Worm (Caenorhabditis elegans) whole organism, young adult: Measurements from ENCODE around the gene F17E9.16.

Source experiments
- B0336.3 ChIP-seq: fragments of 200-800 bp; sonication (Bioruptor generic); IDR thresholded peaks from 2 replicates; pipeline ENCODE4 v1.3.6; 2022; ENCODE audit warnings: missing genetic modification characterization, missing compliant biosample characterization
- D2030.7 ChIP-seq: fragments of 200-800 bp; sonication (Bioruptor generic); IDR thresholded peaks from 2 replicates; pipeline ENCODE4 v1.3.6; 2022; ENCODE audit warnings: missing genetic modification reagents, missing genetic modification characterization, missing compliant biosample characterization
- F22D6.2 ChIP-seq: sonication (generic microtip); optimal IDR thresholded peaks from 2 replicates; lab custom pipeline; 2016; ENCODE audit warnings: mild to moderate bottlenecking, missing genetic modification characterization, missing compliant biosample characterization
- F23B12.7 ChIP-seq: sonication (generic microtip); optimal IDR thresholded peaks from 2 replicates; lab custom pipeline; 2017; ENCODE audit warnings: missing genetic modification characterization, mild to moderate bottlenecking, missing compliant biosample characterization, antibody characterized with exemption, moderate library complexity; ENCODE audit not compliant: insufficient read depth
- F37B4.10 ChIP-seq: fragments of 200-800 bp; sonication (Bioruptor generic); IDR thresholded peaks from 2 replicates; pipeline ENCODE4 v1.3.6; 2022; ENCODE audit warnings: missing genetic modification characterization, missing compliant biosample characterization
- F52B5.7 ChIP-seq: sonication (generic microtip); optimal IDR thresholded peaks from 2 replicates; lab custom pipeline; 2016; ENCODE audit warnings: mild to moderate bottlenecking, missing genetic modification characterization, missing compliant biosample characterization
- F55B11.4 ChIP-seq: sonication (generic microtip); optimal IDR thresholded peaks from 2 replicates; lab custom pipeline; 2016; ENCODE audit warnings: missing compliant biosample characterization, missing genetic modification characterization, borderline replicate concordance; ENCODE audit not compliant: insufficient read depth
- T07F8.4 ChIP-seq: sonication (generic microtip); optimal IDR thresholded peaks from 2 replicates; lab custom pipeline; 2016; ENCODE audit warnings: mild to moderate bottlenecking, missing genetic modification characterization, moderate library complexity, missing compliant biosample characterization
- Y53G8AR.9 ChIP-seq: fragments of 200-800 bp; sonication (Bioruptor generic); conservative IDR thresholded peaks from 2 replicates; pipeline ENCODE4 v1.3.6; 2022; ENCODE audit warnings: missing genetic modification reagents, missing genetic modification characterization, missing compliant biosample characterization
- Y56A3A.18 ChIP-seq: fragments of 200-800 bp; sonication (Bioruptor generic); IDR thresholded peaks from 2 replicates; pipeline ENCODE4 v1.3.6; 2022; ENCODE audit warnings: missing genetic modification reagents, missing genetic modification characterization, missing compliant biosample characterization
- aptf-2 ChIP-seq: fragments of 200-800 bp; sonication (Bioruptor generic); conservative IDR thresholded peaks from 2 replicates; pipeline ENCODE4 v1.3.6; 2022; ENCODE audit warnings: missing genetic modification reagents, missing genetic modification characterization, missing compliant biosample characterization
- athp-1 ChIP-seq: sonication (generic microtip); optimal IDR thresholded peaks from 2 replicates; lab custom pipeline; 2017; ENCODE audit warnings: mild to moderate bottlenecking, missing genetic modification characterization, missing compliant biosample characterization
- attf-6 ChIP-seq: fragments of 200-800 bp; sonication (Bioruptor generic); IDR thresholded peaks from 2 replicates; pipeline ENCODE4 v1.3.6; 2022; ENCODE audit warnings: missing genetic modification reagents, missing genetic modification characterization, missing compliant biosample characterization
- bed-1 ChIP-seq: fragments of 200-800 bp; sonication (Bioruptor generic); IDR thresholded peaks from 2 replicates; pipeline ENCODE4 v1.3.6; 2022; ENCODE audit warnings: missing genetic modification reagents, missing genetic modification characterization, missing compliant biosample characterization
- bed-2 ChIP-seq: fragments of 200-800 bp; sonication (Bioruptor generic); IDR thresholded peaks from 2 replicates; pipeline ENCODE4 v1.3.6; 2022; ENCODE audit warnings: missing genetic modification reagents, missing genetic modification characterization, missing compliant biosample characterization
- chd-7 ChIP-seq: sonication (generic microtip); optimal IDR thresholded peaks from 2 replicates; lab custom pipeline; 2016; ENCODE audit warnings: mild to moderate bottlenecking, missing genetic modification characterization, moderate library complexity, missing compliant biosample characterization
- dox-1 ChIP-seq: fragments of 200-800 bp; sonication (Bioruptor generic); IDR thresholded peaks from 2 replicates; pipeline ENCODE4 v1.3.6; 2022; ENCODE audit warnings: missing genetic modification reagents, missing genetic modification characterization, missing compliant biosample characterization
- egl-18 ChIP-seq: fragments of 200-800 bp; sonication (Bioruptor generic); IDR thresholded peaks from 2 replicates; pipeline ENCODE4 v1.3.6; 2022; ENCODE audit warnings: missing genetic modification reagents, missing genetic modification characterization, missing compliant biosample characterization
- egl-44 ChIP-seq: fragments of 200-800 bp; sonication (Bioruptor generic); IDR thresholded peaks from 2 replicates; pipeline ENCODE4 v1.3.6; 2022; ENCODE audit warnings: missing genetic modification reagents, missing genetic modification characterization, missing compliant biosample characterization
- gei-17 ChIP-seq: fragments of 200-800 bp; sonication (Bioruptor generic); optimal IDR thresholded peaks from 2 replicates; lab custom pipeline; 2018; ENCODE audit warnings: mild to moderate bottlenecking, missing genetic modification characterization, missing compliant biosample characterization
- him-1 ChIP-seq: sonication (generic microtip); optimal IDR thresholded peaks from 2 replicates; lab custom pipeline; 2016; ENCODE audit warnings: missing genotype, missing genetic modification reagents, missing genetic modification characterization, missing compliant biosample characterization
- hmg-20 ChIP-seq: fragments of 200-800 bp; sonication (Bioruptor generic); IDR thresholded peaks from 2 replicates; pipeline ENCODE4 v1.3.6; 2022; ENCODE audit warnings: missing genetic modification reagents, missing genetic modification characterization, missing compliant biosample characterization
- let-526 ChIP-seq: fragments of 200-800 bp; sonication (Bioruptor generic); IDR thresholded peaks from 2 replicates; pipeline ENCODE4 v1.3.6; 2022; ENCODE audit warnings: missing genetic modification reagents, missing genetic modification characterization, missing compliant biosample characterization
- let-607 ChIP-seq, 2 experiments: fragments of 200-800 bp in 1 of 2; sonication (Bioruptor generic) in 1 of 2; sonication (generic microtip) in 1 of 2; optimal IDR thresholded peaks; 2 replicates each; lab custom pipeline; 2016 to 2018; ENCODE audit warnings: mild to moderate bottlenecking in 2 of 2, missing compliant biosample characterization in 2 of 2, missing genetic modification characterization in 2 of 2, moderate library complexity in 2 of 2, missing genotype in 1 of 2
- lin-26 ChIP-seq: fragments of 200-800 bp; sonication (Bioruptor generic); IDR thresholded peaks from 2 replicates; pipeline ENCODE4 v1.3.6; 2022; ENCODE audit warnings: missing genetic modification reagents, missing genetic modification characterization, missing compliant biosample characterization
- lin-40 ChIP-seq: sonication (generic microtip); optimal IDR thresholded peaks from 2 replicates; lab custom pipeline; 2016; ENCODE audit warnings: missing genetic modification characterization, mild to moderate bottlenecking, missing compliant biosample characterization, missing genotype, missing genetic modification reagents
- madf-6 ChIP-seq: fragments of 200-800 bp; sonication (Bioruptor generic); IDR thresholded peaks from 2 replicates; pipeline ENCODE4 v1.3.6; 2022; ENCODE audit warnings: missing genetic modification reagents, missing genetic modification characterization, missing compliant biosample characterization
- madf-8 ChIP-seq: fragments of 200-800 bp; sonication (Bioruptor generic); conservative IDR thresholded peaks from 2 replicates; pipeline ENCODE4 v1.3.6; 2022; ENCODE audit warnings: missing genetic modification reagents, missing genetic modification characterization, missing compliant biosample characterization
- nhr-80 ChIP-seq: sonication (generic microtip); optimal IDR thresholded peaks from 2 replicates; lab custom pipeline; 2016; ENCODE audit warnings: missing genetic modification characterization, missing compliant biosample characterization
- rec-8 ChIP-seq, 2 experiments: sonication (generic microtip); optimal IDR thresholded peaks; 2 replicates each; lab custom pipeline; 2016; ENCODE audit warnings: mild to moderate bottlenecking in 2 of 2, missing genetic modification characterization in 2 of 2, missing genetic modification reagents in 2 of 2, missing genotype in 2 of 2, missing biosample characterization in 1 of 2, missing compliant biosample characterization in 1 of 2, moderate library complexity in 1 of 2
- sea-2 ChIP-seq: fragments of 200-800 bp; sonication (Bioruptor generic); IDR thresholded peaks from 2 replicates; pipeline ENCODE4 v1.3.6; 2022; ENCODE audit warnings: missing genetic modification characterization, missing compliant biosample characterization
- snpc-1.1 ChIP-seq: sonication (generic microtip); optimal IDR thresholded peaks from 2 replicates; lab custom pipeline; 2017; ENCODE audit warnings: missing genetic modification characterization, mild to moderate bottlenecking, missing compliant biosample characterization, antibody characterized with exemption, moderate library complexity, missing genotype, missing genetic modification reagents; ENCODE audit not compliant: insufficient read depth
- snpc-3.4 ChIP-seq: sonication (generic microtip); optimal IDR thresholded peaks from 2 replicates; lab custom pipeline; 2017; ENCODE audit warnings: missing genetic modification characterization, mild to moderate bottlenecking, missing compliant biosample characterization, antibody characterized with exemption, moderate library complexity, missing genotype, missing genetic modification reagents
- tbp1 ChIP-seq: fragments of 200-800 bp; sonication (Bioruptor generic); optimal IDR thresholded peaks from 2 replicates; lab custom pipeline; 2018; ENCODE audit warnings: mild to moderate bottlenecking, missing genetic modification characterization, missing compliant biosample characterization
- unc-62 ChIP-seq: fragments of 150-350 bp; optimal IDR thresholded peaks from 2 replicates; lab custom pipeline; 2014; ENCODE audit warnings: missing biosample characterization, missing genetic modification reagents, missing genetic modification characterization
- xnd-1 ChIP-seq: sonication (generic microtip); optimal IDR thresholded peaks from 2 replicates; lab custom pipeline; 2016; ENCODE audit warnings: missing genotype, missing genetic modification reagents, missing genetic modification characterization, missing compliant biosample characterization
- ztf-22 ChIP-seq: fragments of 200-800 bp; sonication (Bioruptor generic); optimal IDR thresholded peaks from 2 replicates; lab custom pipeline; 2018; ENCODE audit warnings: mild to moderate bottlenecking, missing genetic modification characterization, moderate library complexity, missing compliant biosample characterization
- ztf-26 ChIP-seq: sonication (generic microtip); optimal IDR thresholded peaks from 2 replicates; lab custom pipeline; 2017; ENCODE audit warnings: missing genetic modification characterization, missing compliant biosample characterization
- ztf-3 ChIP-seq: fragments of 200-800 bp; sonication (Bioruptor generic); optimal IDR thresholded peaks from 2 replicates; lab custom pipeline; 2018; ENCODE audit warnings: mild to moderate bottlenecking, missing genetic modification characterization, missing compliant biosample characterization

The F17E9.16 gene

DNA sequence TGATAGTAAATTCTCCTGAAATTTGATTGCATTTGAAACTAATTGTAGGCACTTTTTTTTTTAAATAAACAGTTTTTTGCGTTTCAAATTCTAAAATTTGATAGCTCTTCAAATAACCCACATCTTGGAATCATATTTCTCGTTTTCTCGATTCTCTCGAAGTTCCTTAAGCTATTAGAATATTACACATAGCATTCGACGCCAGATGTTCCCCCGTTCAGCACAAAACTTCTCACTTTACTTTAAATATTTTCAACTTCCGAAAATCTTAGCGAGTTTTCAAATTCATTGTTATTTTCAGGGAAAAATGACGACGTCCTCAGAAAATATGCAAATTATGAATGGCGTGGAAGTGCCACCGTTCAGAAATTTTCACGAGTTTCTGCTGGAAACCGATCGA lies 27.5 kb downstream of the F17E9.16 start, which contains the start of gene praf-3:
praf-3 (plus strand) TSS at position 301 of the 400 bp plus-strand sequence.
- TF ChIP-seq athp-1 (tag; lab: Kevin White, UChicago) (no peak), Y53G8AR.9 (GFP tag; lab: Robert Waterston, UW) (no peak), lin-40 (tag; lab: Kevin White, UChicago) (no peak), B0336.3 (GFP tag; lab: Robert Waterston, UW) (no peak), madf-8 (no peak), gei-17 (GFP tag; lab: Kevin White, UChicago) (no peak), unc-62 (GFP tag; lab: Kevin White, UChicago) (no peak), Y56A3A.18 (GFP tag; lab: Robert Waterston, UW) (no peak), attf-6 (GFP tag; lab: Robert Waterston, UW) (no peak), snpc-3.4 (tag; lab: Kevin White, UChicago) (no peak)

DNA sequence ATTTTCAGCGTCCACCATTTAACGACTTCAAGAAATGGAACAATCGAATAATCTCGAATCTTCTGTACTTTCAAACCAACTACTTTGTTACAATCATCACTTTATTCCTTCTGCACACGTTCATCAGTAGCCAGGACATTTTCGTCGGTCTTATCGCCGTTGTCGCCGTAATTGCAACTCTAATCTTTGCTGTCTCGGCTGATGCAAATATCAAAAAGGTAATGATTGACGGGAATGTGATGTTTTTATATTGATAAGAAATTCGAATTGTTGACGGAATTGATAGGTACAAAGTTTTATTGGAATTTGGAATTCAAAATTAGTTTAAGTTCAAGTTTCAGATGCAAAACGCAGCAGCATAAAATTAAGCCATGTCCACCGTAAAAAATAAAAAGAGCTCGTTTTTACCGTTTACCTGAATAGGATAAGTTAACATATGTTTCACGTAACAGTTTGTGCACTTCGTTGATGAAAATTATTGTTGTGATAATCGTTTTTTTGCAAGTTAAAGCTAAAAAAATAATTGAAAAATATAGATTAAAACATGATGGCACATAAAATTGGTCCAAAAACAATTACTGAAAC lies 28.2 kb downstream of the F17E9.16 start:
- TF ChIP-seq F22D6.2 (tag; lab: Kevin White, UChicago) = no peak
- TF ChIP-seq him-1 (tag; lab: Kevin White, UChicago) = no peak
- TF ChIP-seq rec-8 (tag; optimal IDR thresholded peaks at IDR 0.05; lab: Kevin White, UChicago) = no peak
- TF ChIP-seq D2030.7 (GFP tag; lab: Robert Waterston, UW) = no peak
- TF ChIP-seq ztf-26 (tag; lab: Kevin White, UChicago) = no peak
- no peak for TF ChIP-seq aptf-2 (GFP tag; lab: Robert Waterston, UW)
- no peak for TF ChIP-seq F55B11.4 (tag; lab: Kevin White, UChicago)
- TF ChIP-seq ztf-3 (GFP tag; lab: Kevin White, UChicago) = no peak
- no peak for TF ChIP-seq chd-7 (tag; lab: Kevin White, UChicago)
- no peak for TF ChIP-seq bed-1
- peak; percentile 93 for TF ChIP-seq nhr-80 (tag; lab: Kevin White, UChicago)
- no peak for TF ChIP-seq ztf-22
- TF ChIP-seq unc-62 (GFP tag; lab: Kevin White, UChicago) = peak; percentile 54
- TF ChIP-seq sea-2 = no peak
- peak; percentile 24 for TF ChIP-seq tbp1 (GFP tag; lab: Kevin White, UChicago)
- no peak for TF ChIP-seq F23B12.7 (tag; lab: Kevin White, UChicago)
- no peak for TF ChIP-seq xnd-1 (tag; lab: Kevin White, UChicago)
- TF ChIP-seq madf-6 (GFP tag; lab: Robert Waterston, UW) = no peak
- no peak for TF ChIP-seq F52B5.7 (tag; lab: Kevin White, UChicago)
- TF ChIP-seq T07F8.4 (tag; lab: Kevin White, UChicago) = no peak
- TF ChIP-seq hmg-20 = no peak
- TF ChIP-seq F37B4.10 (GFP tag; lab: Robert Waterston, UW) = no peak
- no peak for TF ChIP-seq lin-26
- TF ChIP-seq egl-44 (GFP tag; lab: Robert Waterston, UW) = no peak
- no peak for TF ChIP-seq let-526 (GFP tag; lab: Robert Waterston, UW)
- no peak for TF ChIP-seq snpc-1.1 (tag; lab: Kevin White, UChicago)
- TF ChIP-seq bed-2 (GFP tag; lab: Robert Waterston, UW) = no peak
- TF ChIP-seq let-607 (tag; optimal IDR thresholded peaks at IDR 0.05; lab: Kevin White, UChicago) = peak in 1 of 2 experiments; percentile 40
- no peak for TF ChIP-seq egl-18
- TF ChIP-seq dox-1 (GFP tag; lab: Robert Waterston, UW) = no peak
